Worm (Caenorhabditis elegans) whole organism, mixed stage, embryonic: ENCODE data around the gene T23F6.3.

ENCODE experiments used
- bed-3 ChIP-seq: fragments of 200-800 bp; sonication (Bioruptor generic); optimal IDR thresholded peaks from 3 replicates; lab custom pipeline; 2018; ENCODE audit warnings: mild to moderate bottlenecking, missing genetic modification characterization, moderate library complexity, missing compliant biosample characterization
- ceh-43 ChIP-seq: fragments of 200-800 bp; sonication (Bioruptor generic); optimal IDR thresholded peaks from 2 replicates; lab custom pipeline; 2018; ENCODE audit warnings: mild to moderate bottlenecking, missing genetic modification characterization, moderate library complexity, missing compliant biosample characterization
- ces-1 ChIP-seq: fragments of 150-350 bp; optimal IDR thresholded peaks from 2 replicates; lab custom pipeline; 2014; ENCODE audit warnings: missing biosample characterization, missing genetic modification reagents, missing genetic modification characterization
- elt-3 ChIP-seq: fragments of 150-350 bp; optimal IDR thresholded peaks from 2 replicates; lab custom pipeline; 2014; ENCODE audit warnings: missing biosample characterization, missing genetic modification characterization
- lin-13 ChIP-seq: fragments of 150-350 bp; optimal IDR thresholded peaks from 2 replicates; lab custom pipeline; 2014; ENCODE audit warnings: missing biosample characterization, missing genetic modification characterization
- lsy-2 ChIP-seq: fragments of 150-350 bp; optimal IDR thresholded peaks from 2 replicates; lab custom pipeline; 2014; ENCODE audit warnings: missing biosample characterization, missing genetic modification characterization
- nhr-237 ChIP-seq: fragments of 150-350 bp; optimal IDR thresholded peaks from 2 replicates; lab custom pipeline; 2014; ENCODE audit warnings: missing biosample characterization, missing genetic modification characterization
- nhr-76 ChIP-seq: sonication (generic microtip); optimal IDR thresholded peaks from 2 replicates; lab custom pipeline; 2017; ENCODE audit warnings: missing biosample characterization, missing genetic modification characterization
- unc-39 ChIP-seq: fragments of 150-350 bp; optimal IDR thresholded peaks from 2 replicates; lab custom pipeline; 2014; ENCODE audit warnings: missing biosample characterization, missing genetic modification characterization
- unc-62 ChIP-seq: fragments of 150-350 bp; optimal IDR thresholded peaks from 2 replicates; lab custom pipeline; 2014; ENCODE audit warnings: missing biosample characterization, missing genetic modification reagents, missing genetic modification characterization
- ztf-11 ChIP-seq: fragments of 150-350 bp; optimal IDR thresholded peaks from 2 replicates; lab custom pipeline; 2014; ENCODE audit warnings: missing biosample characterization, missing genetic modification characterization

DNA sequence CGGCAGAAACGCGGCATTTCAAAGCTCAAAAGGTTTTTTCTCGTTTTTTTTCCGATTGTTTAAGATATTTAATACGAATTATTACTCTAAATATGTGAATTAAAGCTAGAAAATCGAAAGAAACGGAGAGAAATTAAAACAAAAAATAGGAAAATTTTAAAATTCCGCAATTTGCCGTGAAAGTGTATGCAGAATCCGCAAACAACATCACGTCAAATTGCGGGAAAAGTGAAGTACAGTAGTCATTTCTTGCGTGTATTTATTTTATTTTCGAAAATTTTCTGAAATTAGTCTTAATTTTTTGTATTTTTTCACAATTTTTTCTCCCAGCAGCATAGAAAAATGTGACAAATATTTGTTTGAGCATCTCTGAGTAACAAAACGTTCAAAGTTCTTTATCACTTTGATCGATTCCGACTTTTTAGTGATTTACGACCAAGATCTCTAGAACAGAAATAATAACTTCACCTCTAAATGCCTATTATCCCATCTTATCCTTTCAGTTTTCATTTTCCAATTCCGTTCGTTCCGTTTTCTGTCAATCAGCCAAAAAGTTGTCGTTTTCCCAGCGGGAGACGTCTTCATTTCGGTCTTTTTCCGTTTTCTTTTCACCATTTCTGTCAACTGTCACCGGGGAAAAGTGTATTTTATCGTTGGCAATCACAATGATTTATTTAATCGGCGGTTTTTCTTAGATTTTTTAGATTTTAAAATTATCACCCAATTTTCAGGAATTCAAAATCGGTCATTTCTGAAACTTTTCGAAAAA lies 39.5 kb downstream of the T23F6.3 start:
- no peak for TF ChIP-seq unc-39 (tag; lab: Kevin White, UChicago)
- TF ChIP-seq ceh-43 (GFP tag; lab: Kevin White, UChicago) = no peak
- no peak for TF ChIP-seq nhr-76 (tag; lab: Kevin White, UChicago)
- TF ChIP-seq lsy-2 (tag; lab: Kevin White, UChicago) = no peak
- TF ChIP-seq ces-1 (GFP tag; lab: Kevin White, UChicago) = no peak
- no peak for TF ChIP-seq unc-62 (GFP tag; lab: Kevin White, UChicago)
- TF ChIP-seq bed-3 (GFP tag; lab: Kevin White, UChicago) = no peak
- TF ChIP-seq elt-3 (tag; lab: Kevin White, UChicago) = no peak
- no peak for TF ChIP-seq nhr-237 (tag; lab: Kevin White, UChicago)
- no peak for TF ChIP-seq lin-13
- no peak for TF ChIP-seq ztf-11 (tag; lab: Kevin White, UChicago)
